Worm (Caenorhabditis elegans) whole organism, L2 larva: ENCODE measurements around the gene C02B10.4.

Experiments
- C34F6.9 ChIP-seq: fragments of 150-350 bp; optimal IDR thresholded peaks from 2 replicates; lab custom pipeline; 2014; ENCODE audit warnings: missing biosample characterization, missing genetic modification characterization
- F13H6.1 ChIP-seq: sonication (generic microtip); optimal IDR thresholded peaks from 2 replicates; lab custom pipeline; 2016; ENCODE audit warnings: missing genetic modification characterization, missing compliant biosample characterization
- Y55F3AM.14 ChIP-seq: fragments of 200-800 bp; sonication (Bioruptor generic); optimal IDR thresholded peaks from 2 replicates; lab custom pipeline; 2018; ENCODE audit warnings: mild to moderate bottlenecking, missing genetic modification characterization, missing compliant biosample characterization
- alr-1 ChIP-seq: fragments of 150-350 bp; optimal IDR thresholded peaks from 2 replicates; lab custom pipeline; 2014; ENCODE audit warnings: missing biosample characterization, missing genetic modification characterization
- ama-1 ChIP-seq: fragments of 150-350 bp; optimal IDR thresholded peaks from 2 replicates; lab custom pipeline; 2018; ENCODE audit warnings: inconsistent platforms
- blmp-1 ChIP-seq: sonication (generic microtip); optimal IDR thresholded peaks from 2 replicates; lab custom pipeline; 2017; ENCODE audit warnings: missing genetic modification characterization, mild to moderate bottlenecking, missing compliant biosample characterization, antibody characterized with exemption, moderate library complexity; ENCODE audit not compliant: insufficient read depth
- crh-2 ChIP-seq: sonication (generic microtip); optimal IDR thresholded peaks from 2 replicates; lab custom pipeline; 2017; ENCODE audit warnings: missing biosample characterization, missing genetic modification characterization
- egl-27 ChIP-seq: sonication (generic microtip); optimal IDR thresholded peaks from 3 replicates; lab custom pipeline; 2017; ENCODE audit warnings: missing biosample characterization, missing genetic modification reagents, missing genetic modification characterization
- fos-1 ChIP-seq: fragments of 150-350 bp; optimal IDR thresholded peaks from 2 replicates; lab custom pipeline; 2014; ENCODE audit warnings: missing biosample characterization, missing genetic modification characterization
- gmeb-1 ChIP-seq: fragments of 150-350 bp; optimal IDR thresholded peaks from 2 replicates; lab custom pipeline; 2014; ENCODE audit warnings: missing biosample characterization, missing genetic modification characterization
- lin-13 ChIP-seq: fragments of 150-350 bp; optimal IDR thresholded peaks from 2 replicates; lab custom pipeline; 2014; ENCODE audit warnings: missing biosample characterization, missing genetic modification reagents, missing genetic modification characterization
- lin-39 ChIP-seq: fragments of 150-350 bp; optimal IDR thresholded peaks from 2 replicates; lab custom pipeline; 2014; ENCODE audit warnings: missing biosample characterization, missing genetic modification reagents, missing genetic modification characterization
- lsy-2 ChIP-seq, 2 experiments: fragments of 150-350 bp in 1 of 2; sonication (generic microtip) in 1 of 2; optimal IDR thresholded peaks; 2 replicates each; lab custom pipeline; 2014 to 2017; ENCODE audit warnings: missing biosample characterization in 2 of 2, missing genetic modification characterization in 2 of 2
- mab-5 ChIP-seq: fragments of 150-350 bp; optimal IDR thresholded peaks from 2 replicates; lab custom pipeline; 2014; ENCODE audit warnings: missing biosample characterization, missing genetic modification characterization
- mbf-1 ChIP-seq: sonication (generic microtip); optimal IDR thresholded peaks from 2 replicates; lab custom pipeline; 2017; ENCODE audit warnings: missing biosample characterization, missing genetic modification characterization
- mdl-1 ChIP-seq, 2 experiments: fragments of 150-350 bp in 1 of 2; sonication (generic microtip) in 1 of 2; optimal IDR thresholded peaks; 2 replicates each; lab custom pipeline; 2017; ENCODE audit warnings: missing biosample characterization in 2 of 2, missing genetic modification characterization in 2 of 2
- nhr-10 ChIP-seq: sonication (generic microtip); optimal IDR thresholded peaks from 2 replicates; lab custom pipeline; 2017; ENCODE audit warnings: missing biosample characterization, missing genetic modification characterization
- nhr-12 ChIP-seq: fragments of 150-350 bp; optimal IDR thresholded peaks from 2 replicates; lab custom pipeline; 2014; ENCODE audit warnings: missing biosample characterization, missing genetic modification characterization
- nhr-129 ChIP-seq: fragments of 150-350 bp; optimal IDR thresholded peaks from 2 replicates; lab custom pipeline; 2014; ENCODE audit warnings: missing biosample characterization, missing genetic modification characterization
- nhr-21 ChIP-seq: fragments of 150-350 bp; optimal IDR thresholded peaks from 2 replicates; lab custom pipeline; 2014; ENCODE audit warnings: missing biosample characterization, missing genetic modification characterization
- nhr-23 ChIP-seq: fragments of 150-350 bp; optimal IDR thresholded peaks from 2 replicates; lab custom pipeline; 2014; ENCODE audit warnings: missing biosample characterization, missing genetic modification reagents, missing genetic modification characterization
- nhr-25 ChIP-seq: fragments of 150-350 bp; sonication (generic microtip); optimal IDR thresholded peaks from 3 replicates; lab custom pipeline; 2014; ENCODE audit warnings: missing biosample characterization, missing genetic modification characterization
- nhr-77 ChIP-seq: fragments of 150-350 bp; optimal IDR thresholded peaks from 2 replicates; lab custom pipeline; 2014; ENCODE audit warnings: missing biosample characterization, missing genetic modification characterization
- sem-4 ChIP-seq: fragments of 150-350 bp; optimal IDR thresholded peaks from 2 replicates; lab custom pipeline; 2014; ENCODE audit warnings: missing biosample characterization, missing genetic modification reagents, missing genetic modification characterization
- skn-1 ChIP-seq: sonication (generic microtip); optimal IDR thresholded peaks from 2 replicates; lab custom pipeline; 2017; ENCODE audit warnings: missing biosample characterization, missing genetic modification characterization
- sma-3 ChIP-seq: sonication (generic microtip); optimal IDR thresholded peaks from 2 replicates; lab custom pipeline; 2016; ENCODE audit warnings: missing genetic modification reagents, missing genetic modification characterization, missing compliant biosample characterization
- sma-9 ChIP-seq, 2 experiments: fragments of 150-350 bp in 1 of 2; sonication (generic microtip) in 1 of 2; optimal IDR thresholded peaks; 2 replicates each; lab custom pipeline; 2014 to 2016; ENCODE audit warnings: missing genetic modification characterization in 2 of 2, mild to moderate bottlenecking in 1 of 2, missing biosample characterization in 1 of 2, missing compliant biosample characterization in 1 of 2, missing genetic modification reagents in 1 of 2, moderate library complexity in 1 of 2
- snpc-4 ChIP-seq: fragments of 150-350 bp; optimal IDR thresholded peaks from 2 replicates; lab custom pipeline; 2014; ENCODE audit warnings: missing biosample characterization, missing genetic modification characterization
- unc-55 ChIP-seq: fragments of 150-350 bp; sonication (generic microtip); optimal IDR thresholded peaks from 3 replicates; lab custom pipeline; 2014; ENCODE audit warnings: missing biosample characterization, missing genetic modification reagents, missing genetic modification characterization
- unc-62 ChIP-seq: fragments of 150-350 bp; optimal IDR thresholded peaks from 2 replicates; lab custom pipeline; 2014; ENCODE audit warnings: missing biosample characterization, missing genetic modification reagents, missing genetic modification characterization
- zag-1 ChIP-seq: fragments of 150-350 bp; optimal IDR thresholded peaks from 2 replicates; lab custom pipeline; 2014; ENCODE audit warnings: missing biosample characterization, missing genetic modification characterization
- ztf-11 ChIP-seq: sonication (generic microtip); optimal IDR thresholded peaks from 2 replicates; lab custom pipeline; 2017; ENCODE audit warnings: missing biosample characterization, missing genetic modification characterization
- ztf-4 ChIP-seq: fragments of 150-350 bp; optimal IDR thresholded peaks from 2 replicates; lab custom pipeline; 2014; ENCODE audit warnings: missing biosample characterization, missing genetic modification characterization

The C02B10.4 gene

DNA sequence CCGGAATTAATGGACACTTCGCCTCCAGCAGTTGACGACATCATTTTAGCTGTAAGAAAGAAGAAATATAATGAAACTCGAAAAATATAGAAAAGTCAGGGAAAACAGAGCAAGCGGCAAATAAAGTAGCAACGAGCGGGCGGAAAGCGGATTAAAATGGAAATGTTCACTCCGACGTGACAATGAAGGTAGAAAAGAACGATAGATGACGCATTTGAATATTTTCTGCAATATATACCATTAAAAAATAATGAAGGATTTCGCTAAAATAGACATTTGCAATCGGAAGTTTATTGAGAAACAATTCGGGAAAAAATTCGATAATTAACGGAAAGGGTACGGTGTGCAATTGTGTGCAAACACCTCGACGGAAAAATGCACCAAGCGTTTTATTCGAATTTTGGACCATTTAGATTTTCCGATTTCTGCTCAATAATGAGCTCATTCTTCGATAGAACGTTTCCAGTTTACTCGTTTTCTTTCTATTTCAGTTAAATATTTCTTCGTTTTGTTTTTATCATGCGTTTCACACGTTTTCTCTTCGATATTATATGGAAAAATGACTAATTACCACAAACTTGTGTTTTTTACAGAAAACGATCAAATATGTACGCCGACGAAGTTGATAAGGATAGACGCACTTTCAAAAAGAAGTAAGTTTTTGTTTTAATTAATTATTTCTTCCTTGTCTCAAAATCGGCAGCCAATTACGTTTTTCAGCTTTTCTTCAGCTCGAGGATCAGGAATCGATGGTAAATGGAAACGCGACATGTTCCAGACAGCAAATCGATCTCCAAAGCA lies at the start of gene C02B10.4, which contains the start of gene snpn-1:
TSS of gene C02B10.4 (plus strand) at position 594 of the 801 bp plus-strand sequence.
TSS of gene snpn-1 (minus strand) at position 51 of the 801 bp plus-strand sequence.
- TF ChIP-seq lin-13 (GFP tag; lab: Kevin White, UChicago) (no peak), nhr-25 (tag; lab: Kevin White, UChicago) (peak; percentile 23), nhr-77 (no peak), alr-1 (tag; lab: Kevin White, UChicago) (no peak), sem-4 (tag; lab: Kevin White, UChicago) (peak; percentile 24), nhr-129 (tag; lab: Kevin White, UChicago) (peak; percentile 56), sma-9 (GFP tag; optimal IDR thresholded peaks at IDR 0.05; lab: Kevin White, UChicago) (peak; percentile 37), sma-9 (tag; optimal IDR thresholded peaks at IDR 0.05; lab: Kevin White, UChicago) (no peak), gmeb-1 (tag; lab: Kevin White, UChicago) (peak; percentile 15), Y55F3AM.14 (GFP tag; lab: Kevin White, UChicago) (no peak), C34F6.9 (tag; lab: Kevin White, UChicago) (peak; percentile 75), blmp-1 (peak; percentile 19), mab-5 (tag; lab: Kevin White, UChicago) (no peak), lin-39 (tag; lab: Kevin White, UChicago) (no peak), unc-62 (no peak), unc-55 (GFP tag; lab: Kevin White, UChicago) (peak; percentile 85), snpc-4 (tag; lab: Kevin White, UChicago) (no peak), crh-2 (tag; lab: Kevin White, UChicago) (peak; percentile 54), ama-1 (lab: Kevin White, UChicago) (no peak), lsy-2 (tag; optimal IDR thresholded peaks at IDR 0.05; lab: Kevin White, UChicago) (peak; percentile 96 to 99), sma-3 (no peak), fos-1 (peak; percentile 13)
- TF ChIP-seq, all 48 proteins: peak for 11

DNA sequence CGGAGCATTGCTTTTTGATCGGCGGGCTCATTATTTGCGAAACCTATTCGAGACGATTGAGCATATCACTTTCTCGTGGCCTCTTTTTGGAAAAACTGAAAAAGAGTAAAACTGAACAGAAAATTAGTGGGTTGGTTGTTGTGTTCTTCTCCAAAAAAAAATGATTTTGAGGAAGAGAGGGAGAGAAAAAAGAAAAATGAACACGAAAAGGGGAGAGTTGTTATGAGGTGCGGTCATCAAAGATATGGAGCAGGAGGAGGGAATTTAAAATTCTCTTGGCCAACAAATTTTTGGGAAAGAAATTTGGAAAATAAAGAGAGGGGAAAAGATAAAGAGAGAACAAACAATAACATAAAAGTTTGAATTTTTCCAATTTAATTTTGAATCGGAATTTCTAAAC lies 46.0 kb upstream of the C02B10.4 start, which contains the start of gene hot-9:
TSS of gene hot-9 (minus strand) at position 101 of the 400 bp plus-strand sequence.
- TF ChIP-seq fos-1 (no peak), lin-13 (GFP tag; lab: Kevin White, UChicago) (no peak), blmp-1 (no peak), mdl-1 (tag; optimal IDR thresholded peaks at IDR 0.05; lab: Kevin White, UChicago) (no peak), nhr-25 (tag; lab: Kevin White, UChicago) (no peak), unc-55 (GFP tag; lab: Kevin White, UChicago) (no peak), F13H6.1 (tag; lab: Kevin White, UChicago) (no peak), sma-3 (no peak), lsy-2 (tag; optimal IDR thresholded peaks at IDR 0.05; lab: Kevin White, UChicago) (no peak), nhr-10 (tag; lab: Kevin White, UChicago) (no peak)
- TF ChIP-seq, all 48 proteins: peak for 0

DNA sequence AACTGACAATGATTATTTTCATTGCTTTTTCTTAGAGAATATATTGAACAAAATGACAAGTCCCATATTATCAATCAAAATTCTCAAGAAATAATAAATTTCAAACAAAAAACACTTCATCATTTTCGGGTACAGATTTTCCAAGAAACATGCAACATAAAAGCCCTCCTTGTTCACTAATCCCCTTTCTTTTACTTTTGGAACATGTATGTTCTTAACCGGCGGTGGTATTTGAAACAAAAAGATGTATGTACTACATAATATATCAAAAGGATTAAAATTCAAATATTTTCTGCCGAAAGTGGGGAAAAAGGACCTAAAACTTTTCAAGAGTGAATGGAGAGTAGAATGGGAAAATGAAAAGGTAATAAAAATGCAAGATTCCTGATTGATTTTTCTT lies 37.1 kb upstream of the C02B10.4 start:
- TF ChIP-seq gmeb-1 (tag; lab: Kevin White, UChicago) = no peak
- TF ChIP-seq unc-55 (GFP tag; lab: Kevin White, UChicago) = peak; percentile 78
- TF ChIP-seq mab-5 (tag; lab: Kevin White, UChicago) = peak; percentile 83
- TF ChIP-seq ztf-11 (tag; lab: Kevin White, UChicago) = no peak
- TF ChIP-seq egl-27 = no peak
- TF ChIP-seq alr-1 (tag; lab: Kevin White, UChicago) = no peak
- no peak for TF ChIP-seq nhr-25 (tag; lab: Kevin White, UChicago)
- no peak for TF ChIP-seq F13H6.1 (tag; lab: Kevin White, UChicago)
- TF ChIP-seq nhr-23 (tag; lab: Kevin White, UChicago) = no peak
- TF ChIP-seq zag-1 (tag; lab: Kevin White, UChicago) = no peak
- TF ChIP-seq crh-2 (tag; lab: Kevin White, UChicago) = no peak
- no peak for TF ChIP-seq nhr-21 (tag; lab: Kevin White, UChicago)

DNA sequence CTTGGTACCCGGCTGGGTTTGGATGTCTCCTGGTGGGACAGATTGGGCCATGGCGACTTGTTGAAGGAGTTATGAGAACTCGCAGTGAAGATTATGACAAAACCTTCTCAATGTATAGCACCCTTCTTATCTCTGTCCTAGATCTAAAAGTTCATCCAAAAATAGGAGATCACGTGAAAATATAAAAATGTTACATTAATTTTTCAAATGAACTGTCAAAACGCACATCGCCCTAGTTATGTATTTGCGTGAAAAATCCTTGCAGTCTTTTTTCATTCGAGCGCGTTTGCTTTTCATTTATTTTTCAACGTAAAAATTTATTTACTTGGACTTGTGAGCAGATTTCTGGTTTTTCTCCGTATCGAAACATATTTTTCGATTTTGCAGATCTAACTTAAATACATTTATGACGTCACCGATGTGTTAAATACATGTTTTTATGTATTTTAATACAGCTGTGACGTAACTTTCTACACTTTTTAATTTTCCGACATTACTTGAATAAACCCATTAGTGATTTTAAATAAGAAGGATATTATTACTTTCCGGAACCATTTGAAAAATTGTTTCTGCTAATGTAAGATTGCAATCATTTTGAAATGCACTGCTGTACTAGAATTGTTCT lies 35.3 kb upstream of the C02B10.4 start, which contains the start of gene msp-55:
TSS of gene msp-55 (minus strand) at position 51 of the 625 bp plus-strand sequence.
- TF ChIP-seq skn-1 (tag; lab: Kevin White, UChicago) (no peak), nhr-12 (no peak), nhr-21 (tag; lab: Kevin White, UChicago) (no peak), nhr-25 (tag; lab: Kevin White, UChicago) (no peak), mbf-1 (tag; lab: Kevin White, UChicago) (no peak), ztf-4 (no peak), gmeb-1 (tag; lab: Kevin White, UChicago) (no peak), sma-9 (GFP tag; optimal IDR thresholded peaks at IDR 0.05; lab: Kevin White, UChicago) (no peak), sma-9 (tag; optimal IDR thresholded peaks at IDR 0.05; lab: Kevin White, UChicago) (no peak)
